Fruit fly (Drosophila melanogaster) whole organism, prepupa: ENCODE measurements around the gene IFT43.

Experiments used
- Ets96B ChIP-seq: fragments of 200-800 bp; optimal IDR thresholded peaks from 2 replicates; lab custom pipeline; 2019; ENCODE audit warnings: missing biosample characterization, mild to moderate bottlenecking, missing genetic modification characterization, moderate library complexity
- Gug ChIP-seq: fragments of 200-800 bp; sonication (Bioruptor generic); IDR thresholded peaks from 2 replicates; pipeline ENCODE4 v1.3.6; 2022; ENCODE audit warnings: missing biosample characterization, missing genetic modification characterization
- Smox ChIP-seq: fragments of 200-800 bp; sonication (Bioruptor generic); optimal IDR thresholded peaks from 3 replicates; lab custom pipeline; 2016; ENCODE audit warnings: missing biosample characterization, missing genetic modification characterization
- eg ChIP-seq: fragments of 200-800 bp; sonication (Bioruptor generic); IDR thresholded peaks from 3 replicates; pipeline ENCODE4 v1.3.6; 2022; ENCODE audit warnings: missing biosample characterization, missing genetic modification characterization
- fd85E ChIP-seq: fragments of 200-800 bp; sonication (Bioruptor generic); optimal IDR thresholded peaks from 3 replicates; lab custom pipeline; 2016; ENCODE audit warnings: missing biosample characterization, missing genetic modification characterization
- salr ChIP-seq, 2 experiments: fragments of 200-800 bp; sonication (Bioruptor generic); optimal IDR thresholded peaks; 3 replicates each; lab custom pipeline; 2016 to 2018; ENCODE audit warnings: missing biosample characterization in 2 of 2, missing genetic modification characterization in 2 of 2, mild to moderate bottlenecking in 1 of 2
- ss ChIP-seq, 2 experiments: fragments of 200-800 bp; sonication (Bioruptor generic); optimal IDR thresholded peaks; 2 replicates in 1 of 2; 3 replicates in 1 of 2; lab custom pipeline; 2017 to 2018; ENCODE audit warnings: mild to moderate bottlenecking in 2 of 2, missing biosample characterization in 2 of 2, missing genetic modification characterization in 2 of 2, moderate library complexity in 1 of 2
- vri ChIP-seq: fragments of 200-800 bp; sonication (Bioruptor generic); optimal IDR thresholded peaks from 3 replicates; lab custom pipeline; 2016; ENCODE audit warnings: missing biosample characterization, mild to moderate bottlenecking, missing genetic modification characterization

dm6 chr2L:12669614-12670013 is 25.2 kb downstream of the IFT43 start, which contains the start of gene Nepl7:
- TF ChIP-seq fd85E (GFP tag; lab: Kevin White, UChicago) (no peak), Ets96B (tag; lab: Kevin White, UChicago) (no peak), ss (GFP tag; optimal IDR thresholded peaks at IDR 0.05; lab: Kevin White, UChicago) (no peak), Smox (GFP tag; lab: Kevin White, UChicago) (no peak), eg (no peak), Gug (no peak), salr (GFP tag; optimal IDR thresholded peaks at IDR 0.05; lab: Kevin White, UChicago) (no peak), vri (no peak)
